Fruit fly (Drosophila melanogaster) whole organism, adult: ENCODE measurements around the gene CG43922.

Experiments used
- CG12768 ChIP-seq: fragments of 200-800 bp; sonication (Bioruptor generic); optimal IDR thresholded peaks from 2 replicates; lab custom pipeline; 2017; ENCODE audit warnings: missing biosample characterization, missing genetic modification characterization, mild to moderate bottlenecking, moderate library complexity, missing genetic modification reagents
- CG1620 ChIP-seq: fragments of 200-800 bp; sonication (Bioruptor generic); optimal IDR thresholded peaks from 2 replicates; lab custom pipeline; 2016; ENCODE audit warnings: missing biosample characterization, missing genetic modification characterization
- CG7045 ChIP-seq: fragments of 200-800 bp; sonication (Bioruptor generic); optimal IDR thresholded peaks from 2 replicates; lab custom pipeline; 2017; ENCODE audit warnings: missing biosample characterization, mild to moderate bottlenecking, missing genetic modification characterization
- Clk ChIP-seq: fragments of 200-800 bp; sonication (Bioruptor generic); optimal IDR thresholded peaks from 2 replicates; lab custom pipeline; 2017; ENCODE audit warnings: missing biosample characterization, missing genetic modification characterization
- Crg-1 ChIP-seq: fragments of 200-800 bp; sonication (Bioruptor generic); optimal IDR thresholded peaks from 2 replicates; lab custom pipeline; 2016; ENCODE audit warnings: missing biosample characterization, missing genetic modification characterization
- Mnt ChIP-seq: fragments of 200-800 bp; sonication (Bioruptor generic); optimal IDR thresholded peaks from 2 replicates; lab custom pipeline; 2016; ENCODE audit warnings: missing biosample characterization, mild to moderate bottlenecking, missing genetic modification characterization
- bab1 ChIP-seq: fragments of 200-800 bp; sonication (Bioruptor generic); optimal IDR thresholded peaks from 3 replicates; lab custom pipeline; 2019; ENCODE audit warnings: missing biosample characterization, mild to moderate bottlenecking, missing genetic modification characterization, moderate library complexity
- cic ChIP-seq: fragments of 200-800 bp; sonication (Bioruptor generic); optimal IDR thresholded peaks from 2 replicates; lab custom pipeline; 2017; ENCODE audit warnings: missing biosample characterization, mild to moderate bottlenecking, missing genetic modification characterization, moderate library complexity
- cnc ChIP-seq, 2 experiments: fragments of >200 bp; optimal IDR thresholded peaks; 2 replicates each; lab custom pipeline; 2017
- kay ChIP-seq: fragments of 200-800 bp; sonication (Bioruptor generic); peaks from one replicate; lab custom pipeline; 2016; ENCODE audit warnings: missing biosample characterization, missing genetic modification characterization, borderline replicate concordance
- ovo ChIP-seq: fragments of 200-800 bp; sonication (Bioruptor generic); optimal IDR thresholded peaks from 2 replicates; lab custom pipeline; 2016; ENCODE audit warnings: missing biosample characterization, missing genetic modification characterization
- pad ChIP-seq: fragments of 200-800 bp; sonication (Bioruptor generic); optimal IDR thresholded peaks from 3 replicates; lab custom pipeline; 2017; ENCODE audit warnings: missing biosample characterization, missing genetic modification characterization, mild to moderate bottlenecking, moderate library complexity, missing genetic modification reagents
- toe ChIP-seq: fragments of 200-800 bp; sonication (Bioruptor generic); optimal IDR thresholded peaks from 2 replicates; lab custom pipeline; 2016; ENCODE audit warnings: missing biosample characterization, missing genetic modification characterization

- TF ChIP-seq cic (peak; percentile 10), pad (GFP tag; lab: Kevin White, UChicago) (no peak), kay (GFP tag; lab: Kevin White, UChicago) (no peak), ovo (GFP tag; lab: Kevin White, UChicago) (peak; percentile 28), Mnt (GFP tag; lab: Kevin White, UChicago) (peak; percentile 35), CG1620 (peak; percentile 25), Crg-1 (GFP tag; lab: Kevin White, UChicago) (no peak), bab1 (GFP tag; lab: Kevin White, UChicago) (no peak), Clk (GFP tag; lab: Kevin White, UChicago) (no peak), CG12768 (GFP tag; lab: Kevin White, UChicago) (peak; percentile 84), toe (GFP tag; lab: Kevin White, UChicago) (peak; percentile 29), CG7045 (peak; percentile 27), cnc (optimal IDR thresholded peaks at IDR 0.05; lab: Kevin White, UChicago) (no peak)
Measured at dm6 chr2L:6339010-6339897, 30.7 kb upstream of the CG43922 start.
